Fruit fly (Drosophila melanogaster) whole organism, embryonic: ENCODE measurements around the gene Glyat.

Source experiments
- B-H2 ChIP-seq: fragments of 200-800 bp; sonication (Bioruptor generic); optimal IDR thresholded peaks from 2 replicates; lab custom pipeline; 2018; ENCODE audit warnings: missing biosample characterization, mild to moderate bottlenecking, missing genetic modification characterization
- Blimp-1 ChIP-seq: fragments of 200-800 bp; sonication (Bioruptor generic); optimal IDR thresholded peaks from 3 replicates; lab custom pipeline; 2018; ENCODE audit warnings: missing biosample characterization, missing genetic modification characterization, mild to moderate bottlenecking, moderate library complexity, missing genetic modification reagents
- CG10147 ChIP-seq: fragments of 200-800 bp; sonication (Bioruptor generic); optimal IDR thresholded peaks from 2 replicates; lab custom pipeline; 2019; ENCODE audit warnings: missing biosample characterization, mild to moderate bottlenecking, missing genetic modification characterization, moderate library complexity
- CG11247 ChIP-seq: fragments of 200-800 bp; sonication (Bioruptor generic); IDR thresholded peaks from 2 replicates; pipeline ENCODE4 v1.3.6; 2022; ENCODE audit warnings: missing biosample characterization, missing genetic modification characterization
- CG11456 ChIP-seq: fragments of 200-800 bp; sonication (Bioruptor generic); IDR thresholded peaks from 3 replicates; pipeline ENCODE4 v1.3.6; 2022; ENCODE audit warnings: missing biosample characterization, missing genetic modification characterization
- CG12104 ChIP-seq: fragments of 200-800 bp; sonication (Bioruptor generic); optimal IDR thresholded peaks from 3 replicates; lab custom pipeline; 2016; ENCODE audit warnings: missing biosample characterization, missing genetic modification characterization
- CG1233 ChIP-seq: fragments of 200-800 bp; sonication (Bioruptor generic); optimal IDR thresholded peaks from 4 replicates; lab custom pipeline; 2018; ENCODE audit warnings: missing biosample characterization, mild to moderate bottlenecking, missing genetic modification characterization
- CG14014 ChIP-seq: fragments of 200-800 bp; sonication (Bioruptor generic); IDR thresholded peaks from 2 replicates; pipeline ENCODE4 v1.3.6; 2022; ENCODE audit warnings: missing biosample characterization, missing genetic modification characterization
- CG14860 ChIP-seq: fragments of 200-800 bp; sonication (Bioruptor generic); IDR thresholded peaks from 3 replicates; pipeline ENCODE4 v1.3.6; 2022; ENCODE audit warnings: missing biosample characterization, missing genetic modification characterization; ENCODE audit not compliant: partially characterized antibody
- CG1603 ChIP-seq: fragments of 200-800 bp; sonication (Bioruptor generic); optimal IDR thresholded peaks from 2 replicates; lab custom pipeline; 2019; ENCODE audit warnings: missing biosample characterization, mild to moderate bottlenecking, missing genetic modification characterization, moderate library complexity
- CG32532 ChIP-seq: fragments of 200-800 bp; sonication (Bioruptor generic); IDR thresholded peaks from 2 replicates; pipeline ENCODE4 v1.3.6; 2022; ENCODE audit warnings: missing biosample characterization, missing genetic modification characterization
- CG3281 ChIP-seq: fragments of 200-800 bp; sonication (Bioruptor generic); optimal IDR thresholded peaks from 3 replicates; lab custom pipeline; 2017; ENCODE audit warnings: missing biosample characterization, mild to moderate bottlenecking, missing genetic modification characterization
- CG3847 ChIP-seq: fragments of 200-800 bp; sonication (Bioruptor generic); IDR thresholded peaks from 2 replicates; pipeline ENCODE4 v1.3.6; 2022; ENCODE audit warnings: missing biosample characterization, missing genetic modification characterization
- CG6254 ChIP-seq: fragments of 200-800 bp; sonication (Bioruptor generic); optimal IDR thresholded peaks from 3 replicates; lab custom pipeline; 2017; ENCODE audit warnings: mild to moderate bottlenecking, missing biosample characterization, missing genetic modification reagents, missing genetic modification characterization
- CG6765 ChIP-seq: fragments of 200-800 bp; sonication (Bioruptor generic); optimal IDR thresholded peaks from 3 replicates; lab custom pipeline; 2017; ENCODE audit warnings: missing biosample characterization, mild to moderate bottlenecking, missing genetic modification characterization
- CG7556 ChIP-seq: fragments of 200-800 bp; sonication (Bioruptor generic); optimal IDR thresholded peaks from 2 replicates; lab custom pipeline; 2017; ENCODE audit warnings: missing biosample characterization, mild to moderate bottlenecking, missing genetic modification characterization
- CG8290 ChIP-seq, 3 experiments: fragments of 200-800 bp; sonication (Bioruptor generic); optimal IDR thresholded peaks; 2 replicates each; lab custom pipeline; 2016 to 2019; ENCODE audit warnings: missing biosample characterization in 3 of 3, missing genetic modification characterization in 3 of 3, mild to moderate bottlenecking in 2 of 3, moderate library complexity in 1 of 3
- CG8359 ChIP-seq: fragments of 200-800 bp; sonication (Bioruptor generic); optimal IDR thresholded peaks from 2 replicates; lab custom pipeline; 2017; ENCODE audit warnings: missing biosample characterization, mild to moderate bottlenecking, missing genetic modification characterization, borderline replicate concordance
- CG9437 ChIP-seq: fragments of 200-800 bp; sonication (Bioruptor generic); optimal IDR thresholded peaks from 2 replicates; lab custom pipeline; 2018; ENCODE audit warnings: missing biosample characterization, mild to moderate bottlenecking, missing genetic modification characterization
- CG9817 ChIP-seq: fragments of 200-800 bp; sonication (Bioruptor generic); optimal IDR thresholded peaks from 2 replicates; lab custom pipeline; 2018; ENCODE audit warnings: missing biosample characterization, mild to moderate bottlenecking, missing genetic modification characterization, moderate library complexity
- Doc2 ChIP-seq: fragments of 200-800 bp; sonication (Bioruptor generic); IDR thresholded peaks from 2 replicates; pipeline ENCODE4 v1.3.6; 2022; ENCODE audit warnings: missing biosample characterization, missing genetic modification characterization
- GATAe ChIP-seq: fragments of 200-800 bp; sonication (Bioruptor generic); conservative IDR thresholded peaks from 2 replicates; pipeline ENCODE4 v1.3.6; 2022; ENCODE audit warnings: missing biosample characterization, missing genetic modification characterization
- HmgZ ChIP-seq: fragments of 200-800 bp; sonication (Bioruptor generic); optimal IDR thresholded peaks from 2 replicates; lab custom pipeline; 2018; ENCODE audit warnings: missing biosample characterization, mild to moderate bottlenecking, missing genetic modification characterization
- Hsf ChIP-seq: fragments of 200-800 bp; sonication (Bioruptor generic); optimal IDR thresholded peaks from 3 replicates; lab custom pipeline; 2016; ENCODE audit warnings: missing biosample characterization, missing genetic modification characterization
- Med ChIP-seq: fragments of 200-800 bp; sonication (Bioruptor generic); peaks from one replicate; lab custom pipeline; 2016; ENCODE audit warnings: missing biosample characterization, missing genetic modification characterization, mild to moderate bottlenecking, inconsistent platforms, moderate library complexity
- NfI ChIP-seq: fragments of 200-800 bp; sonication (Bioruptor generic); optimal IDR thresholded peaks from 3 replicates; lab custom pipeline; 2018; ENCODE audit warnings: missing biosample characterization, mild to moderate bottlenecking, missing genetic modification characterization, moderate library complexity
- PHDP ChIP-seq: fragments of 200-800 bp; sonication (Bioruptor generic); optimal IDR thresholded peaks from 3 replicates; lab custom pipeline; 2018; ENCODE audit warnings: missing biosample characterization, mild to moderate bottlenecking, missing genetic modification characterization, moderate library complexity
- Ravus ChIP-seq: fragments of 200-800 bp; sonication (Bioruptor generic); IDR thresholded peaks from 2 replicates; pipeline ENCODE4 v1.3.6; 2022; ENCODE audit warnings: missing biosample characterization, missing genetic modification characterization
- Taf1 ChIP-seq: fragments of 200-800 bp; sonication (Bioruptor generic); IDR thresholded peaks from 2 replicates; pipeline ENCODE4 v1.3.6; 2022; ENCODE audit warnings: missing biosample characterization, missing genetic modification characterization
- Usf ChIP-seq: fragments of 200-800 bp; sonication (Bioruptor generic); optimal IDR thresholded peaks from 2 replicates; lab custom pipeline; 2017; ENCODE audit warnings: missing genotype, missing biosample characterization, missing genetic modification characterization
- abd-A ChIP-seq: fragments of 200-800 bp; sonication (Bioruptor generic); optimal IDR thresholded peaks from 3 replicates; lab custom pipeline; 2019; ENCODE audit warnings: missing biosample characterization, mild to moderate bottlenecking, missing genetic modification characterization, moderate library complexity
- bsh ChIP-seq, 2 experiments: fragments of 200-800 bp; sonication (Bioruptor generic); optimal IDR thresholded peaks; 2 replicates each; lab custom pipeline; 2017 to 2018; ENCODE audit warnings: mild to moderate bottlenecking in 2 of 2, missing biosample characterization in 2 of 2, missing genetic modification characterization in 2 of 2, moderate library complexity in 1 of 2
- crol ChIP-seq: fragments of 200-800 bp; sonication (Bioruptor generic); IDR thresholded peaks from 2 replicates; pipeline ENCODE4 v1.3.6; 2022; ENCODE audit warnings: missing biosample characterization, missing genetic modification characterization
- cwo ChIP-seq: fragments of 200-800 bp; sonication (Bioruptor generic); optimal IDR thresholded peaks from 3 replicates; lab custom pipeline; 2017; ENCODE audit warnings: missing biosample characterization, missing genetic modification characterization, mild to moderate bottlenecking, moderate library complexity, missing genetic modification reagents
- da ChIP-seq: fragments of 200-800 bp; sonication (Bioruptor generic); optimal IDR thresholded peaks from 2 replicates; lab custom pipeline; 2016; ENCODE audit warnings: missing biosample characterization, missing genetic modification characterization
- kni ChIP-seq: fragments of 200-800 bp; sonication (Bioruptor generic); optimal IDR thresholded peaks from 3 replicates; lab custom pipeline; 2017; ENCODE audit warnings: mild to moderate bottlenecking, missing biosample characterization, missing genetic modification reagents, missing genetic modification characterization
- lmd ChIP-seq: fragments of 200-800 bp; sonication (Bioruptor generic); IDR thresholded peaks from 2 replicates; pipeline ENCODE4 v1.3.6; 2022; ENCODE audit warnings: missing biosample characterization, missing genetic modification characterization
- luna ChIP-seq: fragments of 200-800 bp; sonication (Bioruptor generic); optimal IDR thresholded peaks from 2 replicates; lab custom pipeline; 2016; ENCODE audit warnings: missing biosample characterization, missing genetic modification characterization
- nom ChIP-seq: fragments of 200-800 bp; sonication (Bioruptor generic); optimal IDR thresholded peaks from 2 replicates; lab custom pipeline; 2017; ENCODE audit warnings: missing biosample characterization, missing genetic modification characterization, mild to moderate bottlenecking, moderate library complexity, missing genetic modification reagents
- scrt ChIP-seq: fragments of 200-800 bp; sonication (Bioruptor generic); optimal IDR thresholded peaks from 2 replicates; lab custom pipeline; 2018; ENCODE audit warnings: missing biosample characterization, mild to moderate bottlenecking, missing genetic modification characterization, moderate library complexity
- slbo ChIP-seq: fragments of 200-800 bp; sonication (Bioruptor generic); IDR thresholded peaks from 2 replicates; pipeline ENCODE4 v1.3.6; 2022; ENCODE audit warnings: missing biosample characterization, missing genetic modification characterization
- tgo ChIP-seq: fragments of 200-800 bp; sonication (Bioruptor generic); IDR thresholded peaks from 3 replicates; pipeline ENCODE4 v1.3.6; 2022; ENCODE audit warnings: missing biosample characterization, missing genetic modification characterization
- yki ChIP-seq: fragments of >200 bp; optimal IDR thresholded peaks from 3 replicates; lab custom pipeline; 2018
- zen2 ChIP-seq: fragments of 200-800 bp; sonication (Bioruptor generic); IDR thresholded peaks from 3 replicates; pipeline ENCODE4 v1.3.6; 2022; ENCODE audit warnings: missing biosample characterization, missing genetic modification characterization; ENCODE audit not compliant: partially characterized antibody

The Glyat gene

DNA sequence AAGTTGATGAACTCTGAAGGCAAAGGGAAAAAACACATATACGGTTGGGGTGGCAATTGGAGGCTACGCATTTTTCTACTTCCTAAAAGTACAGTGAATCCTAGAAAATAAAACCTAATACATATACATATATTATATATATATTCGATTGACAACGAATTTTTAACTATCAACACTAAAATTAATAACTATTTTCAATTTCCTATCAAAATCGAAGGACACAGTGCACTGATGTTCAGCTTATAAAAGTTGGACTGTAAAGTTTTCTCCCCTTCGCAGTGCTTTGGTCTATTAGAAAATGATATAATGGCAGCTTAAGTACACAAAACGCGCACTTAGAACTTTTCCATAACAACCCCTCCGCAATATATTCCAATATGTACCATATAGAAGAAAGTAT is 47.6 kb downstream of the Glyat start (continued):
- TF ChIP-seq CG7556 (GFP tag; lab: Kevin White, UChicago) (peak; percentile 9), CG3847 (peak; percentile 33; the same call in 1 of the 2 replicates), lmd (GFP tag; lab: Robert Waterston, UW) (peak; percentile 14; the same call in 1 of the 2 replicates), CG9817 (tag; lab: Kevin White, UChicago) (no peak), CG14860 (no peak), da (GFP tag; lab: Kevin White, UChicago) (no peak), slbo (GFP tag; lab: Robert Waterston, UW) (peak; percentile 52), Usf (no peak), CG32532 (GFP tag; lab: Robert Waterston, UW) (peak; percentile 22; the same call in 1 of the 2 replicates), tgo (GFP tag; lab: Robert Waterston, UW) (peak; percentile 22; the same call in 2 of the 3 replicates), CG3281 (GFP tag; lab: Kevin White, UChicago) (peak; percentile 1), scrt (peak; percentile 2), NfI (GFP tag; lab: Kevin White, UChicago) (peak; percentile 5)

DNA sequence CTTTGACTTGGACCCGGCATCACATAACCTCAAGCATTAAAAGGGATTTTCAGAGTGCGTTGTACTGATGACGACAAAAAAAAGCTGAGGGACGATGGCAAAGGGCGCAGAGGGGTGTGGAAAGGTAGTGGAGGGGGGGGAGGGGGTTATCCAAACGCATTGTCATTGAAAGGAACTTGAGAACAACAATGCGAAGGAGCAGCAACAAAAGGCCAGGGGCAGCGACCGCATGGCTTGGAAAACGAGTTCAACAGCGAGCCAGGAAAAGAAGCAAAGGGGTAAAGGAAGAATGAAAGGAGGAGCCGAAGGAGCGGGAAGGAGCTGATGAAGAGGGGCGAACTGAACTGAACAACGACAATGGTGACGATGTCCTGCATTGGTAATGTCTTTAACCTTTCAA is 48.2 kb downstream of the Glyat start:
- TF ChIP-seq zen2 (GFP tag; lab: Robert Waterston, UW) (no peak), bsh (GFP tag; optimal IDR thresholded peaks at IDR 0.05; lab: Kevin White, UChicago) (no peak), nom (peak; percentile 25), crol (peak; percentile 74), CG8359 (no peak), Med (peak; percentile 10)
- TF ChIP-seq, all 482 proteins: peak for 3

DNA sequence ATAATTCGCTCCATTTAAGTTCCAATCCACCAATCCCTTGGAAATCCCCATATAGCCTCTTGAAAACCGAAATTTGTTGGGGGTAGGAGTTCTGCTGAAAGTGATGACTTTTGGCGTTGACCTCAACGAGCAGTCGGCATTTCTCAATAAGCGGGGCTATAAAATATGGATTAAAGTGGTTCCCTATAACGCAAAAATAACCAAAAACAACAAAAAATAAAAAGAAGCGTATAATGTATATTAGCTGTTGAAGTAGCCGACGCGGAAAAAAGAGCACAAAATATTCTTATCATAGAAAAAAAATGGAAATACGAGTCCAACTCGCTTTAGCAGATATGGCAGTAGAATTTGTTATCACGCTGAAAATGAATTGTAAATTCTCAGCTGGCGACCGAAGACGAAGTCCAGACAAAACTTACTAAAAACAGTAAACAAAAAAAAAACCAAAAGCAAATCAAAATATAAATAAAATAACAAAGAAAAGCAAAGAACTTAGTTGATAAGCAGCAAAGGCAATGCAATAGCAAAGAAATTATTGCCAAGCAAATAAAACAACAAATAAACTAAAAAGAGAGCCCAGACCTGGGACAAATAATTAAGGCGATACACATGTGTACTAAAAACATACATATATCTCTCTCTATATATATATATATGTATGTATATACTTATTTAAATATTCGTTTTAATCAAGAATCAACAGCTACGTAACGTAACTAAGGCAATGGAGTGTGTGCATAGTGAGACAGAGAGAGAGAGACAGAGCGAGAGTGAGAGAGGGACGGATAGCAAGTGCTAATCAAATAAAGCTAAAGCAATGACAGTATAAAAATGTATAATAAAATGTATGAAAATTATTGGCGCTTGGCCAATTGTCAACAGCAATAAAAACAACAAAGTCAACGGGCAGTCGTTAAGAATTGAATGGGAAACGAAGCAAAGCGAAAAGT is 49.6 kb downstream of the Glyat start:
- TF ChIP-seq CG11456 (GFP tag; lab: Robert Waterston, UW) (peak; percentile 53; the same call in 1 of the 3 replicates), PHDP (tag; lab: Kevin White, UChicago) (peak; percentile 74), nom (peak; percentile 74), Hsf (GFP tag; lab: Kevin White, UChicago) (no peak), CG14014 (GFP tag; lab: Robert Waterston, UW) (peak; percentile 57; the same call in 1 of the 2 replicates), bsh (GFP tag; optimal IDR thresholded peaks at IDR 0.05; lab: Kevin White, UChicago) (peak; percentile 6 to 64), kni (GFP tag; lab: Kevin White, UChicago) (no peak), luna (GFP tag; lab: Kevin White, UChicago) (no peak), CG11247 (GFP tag; lab: Robert Waterston, UW) (0 out of 2 replicates have a peak, but pooled peaks have one; percentile 15), abd-A (tag; lab: Kevin White, UChicago) (peak; percentile 14), Blimp-1 (GFP tag; lab: Kevin White, UChicago) (peak; percentile 34), CG1233 (peak; percentile 70), CG6254 (peak; percentile 9), CG8290 (GFP tag; optimal IDR thresholded peaks at IDR 0.05; lab: Kevin White, UChicago) (no peak), CG8290 (tag; optimal IDR thresholded peaks at IDR 0.05; lab: Kevin White, UChicago) (peak in 1 of 2 experiments; percentile 46), CG9437 (peak; percentile 83), CG12104 (GFP tag; lab: Kevin White, UChicago) (peak; percentile 58), Ravus (no peak), cwo (peak; percentile 64), yki (lab: Kevin White, UChicago) (no peak), CG10147 (GFP tag; lab: Kevin White, UChicago) (peak; percentile 25), B-H2 (peak; percentile 7), CG6765 (GFP tag; lab: Kevin White, UChicago) (peak; percentile 83), Doc2 (GFP tag; lab: Robert Waterston, UW) (no peak), HmgZ (tag; lab: Kevin White, UChicago) (peak; percentile 57), CG7556 (GFP tag; lab: Kevin White, UChicago) (peak; percentile 7), CG1603 (tag; lab: Kevin White, UChicago) (no peak), GATAe (no peak), Taf1 (GFP tag; lab: Robert Waterston, UW) (no peak; the same call in 1 of the 2 replicates)
